Worm (Caenorhabditis elegans) whole organism, L4 larva: Measurements from ENCODE around the gene F43D2.3.

Source experiments
- T20F7.1 ChIP-seq: fragments of 200-800 bp; sonication (Bioruptor generic); optimal IDR thresholded peaks from 2 replicates; lab custom pipeline; 2018; ENCODE audit warnings: mild to moderate bottlenecking, missing genetic modification characterization, missing compliant biosample characterization
- aha-1 ChIP-seq: fragments of 150-350 bp; peaks from one replicate; lab custom pipeline; 2014; ENCODE audit warnings: missing biosample characterization, missing genetic modification characterization
- ama-1 ChIP-seq: fragments of 150-350 bp; optimal IDR thresholded peaks from 2 replicates; lab custom pipeline; 2014; ENCODE audit warnings: inconsistent platforms, mixed read lengths
- lin-15B ChIP-seq: fragments of 150-350 bp; sonication (generic microtip); optimal IDR thresholded peaks from 3 replicates; lab custom pipeline; 2014; ENCODE audit warnings: missing biosample characterization, missing genetic modification characterization
- lin-39 ChIP-seq: fragments of 150-350 bp; optimal IDR thresholded peaks from 2 replicates; lab custom pipeline; 2014; ENCODE audit warnings: missing biosample characterization, missing genetic modification reagents, missing genetic modification characterization
- madf-5 ChIP-seq, 2 experiments: fragments of 200-800 bp; sonication (Bioruptor generic); IDR thresholded peaks; 2 replicates each; pipeline ENCODE4 v1.3.6; 2022; ENCODE audit warnings: missing compliant biosample characterization in 2 of 2, missing genetic modification characterization in 2 of 2
- nhr-25 ChIP-seq: sonication (generic microtip); optimal IDR thresholded peaks from 2 replicates; lab custom pipeline; 2017; ENCODE audit warnings: missing genetic modification characterization, mild to moderate bottlenecking, missing compliant biosample characterization, antibody characterized with exemption, moderate library complexity, borderline replicate concordance; ENCODE audit not compliant: insufficient read depth
- nhr-6 ChIP-seq: fragments of 150-350 bp; optimal IDR thresholded peaks from 2 replicates; lab custom pipeline; 2014; ENCODE audit warnings: missing biosample characterization, missing genetic modification characterization
- nhr-76 ChIP-seq: fragments of 150-350 bp; optimal IDR thresholded peaks from 2 replicates; lab custom pipeline; 2014; ENCODE audit warnings: missing biosample characterization, missing genetic modification characterization
- pha-4 ChIP-seq, 2 experiments: fragments of 150-350 bp in 1 of 2; fragments of 200-800 bp in 1 of 2; sonication (Bioruptor generic) in 1 of 2; IDR thresholded peaks in 1 of 2; optimal IDR thresholded peaks in 1 of 2; 2 replicates each; pipeline versions ENCODE4 v1.3.6 to Lab custom; 2014 to 2022; ENCODE audit warnings: missing genetic modification characterization in 2 of 2, missing genetic modification reagents in 2 of 2, missing biosample characterization in 1 of 2, missing compliant biosample characterization in 1 of 2
- pqm-1 ChIP-seq: sonication (generic microtip); optimal IDR thresholded peaks from 2 replicates; lab custom pipeline; 2017; ENCODE audit warnings: missing biosample characterization, missing genetic modification characterization
- ztf-11 ChIP-seq: fragments of 150-350 bp; optimal IDR thresholded peaks from 2 replicates; lab custom pipeline; 2014; ENCODE audit warnings: missing biosample characterization, missing genetic modification characterization

- TF ChIP-seq nhr-6 (tag; lab: Kevin White, UChicago): no peak
- no peak for TF ChIP-seq pha-4 (GFP tag; IDR thresholded peaks at IDR 0.05; lab: Robert Waterston, UW)
- no peak for TF ChIP-seq pha-4 (tag; optimal IDR thresholded peaks at IDR 0.05; lab: Kevin White, UChicago)
- no peak for TF ChIP-seq nhr-25 (tag; lab: Kevin White, UChicago)
- no peak for TF ChIP-seq madf-5 (GFP tag; IDR thresholded peaks at IDR 0.05; lab: Robert Waterston, UW)
- no peak for TF ChIP-seq ama-1 (lab: Kevin White, UChicago)
- TF ChIP-seq ztf-11 (tag; lab: Kevin White, UChicago): no peak
- no peak for TF ChIP-seq T20F7.1 (GFP tag; lab: Kevin White, UChicago)
- TF ChIP-seq lin-39: no peak
- TF ChIP-seq nhr-76 (tag; lab: Kevin White, UChicago): no peak
- TF ChIP-seq lin-15B (tag; lab: Kevin White, UChicago): no peak
- no peak for TF ChIP-seq pqm-1 (tag; lab: Kevin White, UChicago)
- TF ChIP-seq aha-1 (tag; lab: Kevin White, UChicago): peak; percentile 22
Observed at ce11 chrV:14680014-14680413, 48.3 kb downstream of the F43D2.3 start, which contains the start of gene C47E8.3.
